Fruit fly (Drosophila melanogaster) whole organism, pupa: ENCODE data around the gene a10.

Experiments used
- CG12605 ChIP-seq: fragments of 200-800 bp; sonication (Bioruptor generic); IDR thresholded peaks from 2 replicates; pipeline ENCODE4 v1.3.6; 2022; ENCODE audit warnings: missing biosample characterization, missing genetic modification characterization
- CG13204 ChIP-seq: fragments of 200-800 bp; sonication (Bioruptor generic); optimal IDR thresholded peaks from 2 replicates; lab custom pipeline; 2018; ENCODE audit warnings: missing biosample characterization, mild to moderate bottlenecking, missing genetic modification characterization, moderate library complexity
- CG14655 ChIP-seq: fragments of 200-800 bp; sonication (Bioruptor generic); optimal IDR thresholded peaks from 3 replicates; lab custom pipeline; 2017; ENCODE audit warnings: mild to moderate bottlenecking, missing biosample characterization, missing genetic modification reagents, missing genetic modification characterization
- CG15710 ChIP-seq: fragments of 200-800 bp; sonication (Bioruptor generic); optimal IDR thresholded peaks from 2 replicates; lab custom pipeline; 2018; ENCODE audit warnings: missing biosample characterization, mild to moderate bottlenecking, missing genetic modification characterization, moderate library complexity
- CG4496 ChIP-seq: fragments of 200-800 bp; sonication (Bioruptor generic); IDR thresholded peaks from 3 replicates; pipeline ENCODE4 v1.3.6; 2022; ENCODE audit warnings: missing biosample characterization, missing genetic modification characterization
- CG8301 ChIP-seq: fragments of 200-800 bp; sonication (Bioruptor generic); optimal IDR thresholded peaks from 2 replicates; lab custom pipeline; 2018; ENCODE audit warnings: missing biosample characterization, mild to moderate bottlenecking, missing genetic modification characterization
- CG9948 ChIP-seq: fragments of 200-800 bp; sonication (Bioruptor generic); optimal IDR thresholded peaks from 2 replicates; lab custom pipeline; 2018; ENCODE audit warnings: missing biosample characterization, mild to moderate bottlenecking, missing genetic modification characterization, moderate library complexity
- EcR ChIP-seq: fragments of 200-800 bp; sonication (Bioruptor generic); optimal IDR thresholded peaks from 3 replicates; lab custom pipeline; 2019; ENCODE audit warnings: missing biosample characterization, missing genetic modification characterization, mild to moderate bottlenecking, moderate library complexity, missing genetic modification reagents
- Pif1A ChIP-seq: fragments of 200-800 bp; sonication (Bioruptor generic); optimal IDR thresholded peaks from 3 replicates; lab custom pipeline; 2016; ENCODE audit warnings: missing biosample characterization, missing genetic modification characterization
- Pif1B ChIP-seq: fragments of 200-800 bp; sonication (Bioruptor generic); optimal IDR thresholded peaks from 3 replicates; lab custom pipeline; 2016; ENCODE audit warnings: missing biosample characterization, missing genetic modification characterization

DNA sequence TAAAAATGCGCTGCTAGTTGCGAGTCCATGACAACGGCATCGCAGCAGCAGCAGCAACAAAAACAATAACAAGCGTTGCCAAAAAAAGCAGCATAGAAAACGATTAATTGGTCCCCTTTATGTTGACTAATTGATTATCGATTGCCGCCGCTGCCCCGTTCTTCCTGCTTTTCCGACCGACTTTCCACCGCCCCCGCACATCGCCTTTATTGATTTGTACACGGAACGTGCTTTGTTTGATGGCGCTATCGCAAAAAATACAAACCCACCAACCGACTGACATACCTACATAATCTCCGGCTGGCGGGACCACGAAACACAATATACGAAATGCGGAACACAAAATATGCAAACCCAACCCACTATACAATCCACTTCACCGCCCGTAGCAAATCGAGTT lies 27.9 kb upstream of the a10 start:
- no peak for TF ChIP-seq CG9948 (tag; lab: Kevin White, UChicago)
- TF ChIP-seq CG8301: no peak
- TF ChIP-seq CG14655: no peak
- TF ChIP-seq CG13204 (GFP tag; lab: Kevin White, UChicago): no peak
- TF ChIP-seq EcR (GFP tag; lab: Kevin White, UChicago): no peak
- no peak for TF ChIP-seq CG15710 (tag; lab: Kevin White, UChicago)
- TF ChIP-seq Pif1B (GFP tag; lab: Kevin White, UChicago): no peak
- TF ChIP-seq CG4496 (GFP tag; lab: Robert Waterston, UW): no peak
- TF ChIP-seq Pif1A (GFP tag; lab: Kevin White, UChicago): no peak
- TF ChIP-seq CG12605 (GFP tag; lab: Robert Waterston, UW): no peak
